Fruit fly (Drosophila melanogaster) whole organism, embryonic: Measurements from ENCODE around the gene CG11842.

Experiments used
- Awh ChIP-seq: fragments of 200-800 bp; sonication (Bioruptor generic); IDR thresholded peaks from 2 replicates; pipeline ENCODE4, ENCODE4 v1.3.6; 2022; ENCODE audit warnings: missing biosample characterization, missing genetic modification characterization
- Bgb ChIP-seq: fragments of 200-800 bp; sonication (Bioruptor generic); IDR thresholded peaks from 2 replicates; pipeline ENCODE4 v1.3.6; 2022; ENCODE audit warnings: missing biosample characterization, missing genetic modification characterization; ENCODE audit not compliant: partially characterized antibody
- CG11093 ChIP-seq: fragments of 200-800 bp; sonication (Bioruptor generic); IDR thresholded peaks from 3 replicates; pipeline ENCODE4 v1.3.6; 2022; ENCODE audit warnings: missing biosample characterization, missing genetic modification characterization
- CG11398 ChIP-seq: fragments of 200-800 bp; sonication (Bioruptor generic); optimal IDR thresholded peaks from 2 replicates; lab custom pipeline; 2016; ENCODE audit warnings: missing biosample characterization, missing genetic modification characterization
- CG15601 ChIP-seq: fragments of 200-800 bp; sonication (Bioruptor generic); optimal IDR thresholded peaks from 3 replicates; lab custom pipeline; 2019; ENCODE audit warnings: missing biosample characterization, mild to moderate bottlenecking, missing genetic modification characterization, moderate library complexity
- CG17328 ChIP-seq: fragments of 200-800 bp; sonication (Bioruptor generic); IDR thresholded peaks from 2 replicates; pipeline ENCODE4 v1.3.6; 2022; ENCODE audit warnings: missing biosample characterization, missing genetic modification characterization
- CG17568 ChIP-seq: fragments of 200-800 bp; sonication (Bioruptor generic); optimal IDR thresholded peaks from 2 replicates; lab custom pipeline; 2018; ENCODE audit warnings: missing biosample characterization, mild to moderate bottlenecking, missing genetic modification characterization, moderate library complexity
- CG18262 ChIP-seq: fragments of 200-800 bp; optimal IDR thresholded peaks from 3 replicates; lab custom pipeline; 2019; ENCODE audit warnings: missing biosample characterization, mild to moderate bottlenecking, missing genetic modification characterization, moderate library complexity
- CG30403 ChIP-seq: fragments of 200-800 bp; sonication (Bioruptor generic); optimal IDR thresholded peaks from 3 replicates; lab custom pipeline; 2016; ENCODE audit warnings: missing biosample characterization, missing genetic modification characterization
- CG32767 ChIP-seq: fragments of 200-800 bp; sonication (Bioruptor generic); IDR thresholded peaks from 2 replicates; pipeline ENCODE4 v1.3.6; 2022; ENCODE audit warnings: missing biosample characterization, missing genetic modification characterization
- CG3281 ChIP-seq: fragments of 200-800 bp; sonication (Bioruptor generic); optimal IDR thresholded peaks from 3 replicates; lab custom pipeline; 2017; ENCODE audit warnings: missing biosample characterization, mild to moderate bottlenecking, missing genetic modification characterization
- CG3847 ChIP-seq: fragments of 200-800 bp; sonication (Bioruptor generic); IDR thresholded peaks from 2 replicates; pipeline ENCODE4 v1.3.6; 2022; ENCODE audit warnings: missing biosample characterization, missing genetic modification characterization
- CG6254 ChIP-seq: fragments of 200-800 bp; sonication (Bioruptor generic); optimal IDR thresholded peaks from 3 replicates; lab custom pipeline; 2017; ENCODE audit warnings: mild to moderate bottlenecking, missing biosample characterization, missing genetic modification reagents, missing genetic modification characterization
- CG6654 ChIP-seq: fragments of 200-800 bp; sonication (Bioruptor generic); optimal IDR thresholded peaks from 2 replicates; lab custom pipeline; 2017; ENCODE audit warnings: missing biosample characterization, mild to moderate bottlenecking, missing genetic modification characterization
- CG6854 ChIP-seq: fragments of 200-800 bp; sonication (Bioruptor generic); optimal IDR thresholded peaks from 3 replicates; lab custom pipeline; 2017; ENCODE audit warnings: missing biosample characterization, mild to moderate bottlenecking, missing genetic modification characterization
- CG8388 ChIP-seq: fragments of 200-800 bp; sonication (Bioruptor generic); optimal IDR thresholded peaks from 2 replicates; lab custom pipeline; 2019; ENCODE audit warnings: missing biosample characterization, mild to moderate bottlenecking, missing genetic modification characterization, moderate library complexity
- CkIIα-i1 ChIP-seq: fragments of 200-800 bp; sonication (Bioruptor generic); IDR thresholded peaks from 2 replicates; pipeline ENCODE4 v1.3.6; 2022; ENCODE audit warnings: missing biosample characterization, missing genetic modification characterization
- CrebB ChIP-seq: fragments of 200-800 bp; sonication (Bioruptor generic); optimal IDR thresholded peaks from 3 replicates; lab custom pipeline; 2018; ENCODE audit warnings: missing biosample characterization, mild to moderate bottlenecking, missing genetic modification characterization
- D ChIP-seq, 2 experiments: fragments of 200-800 bp in 1 of 2; fragments of >200 bp in 1 of 2; sonication (Bioruptor generic) in 1 of 2; optimal IDR thresholded peaks; 2 replicates in 1 of 2; 3 replicates in 1 of 2; lab custom pipeline; 2017; ENCODE audit warnings: mild to moderate bottlenecking in 1 of 2, missing biosample characterization in 1 of 2, missing genetic modification characterization in 1 of 2, missing genetic modification reagents in 1 of 2
- Dad ChIP-seq: fragments of 200-800 bp; sonication (Bioruptor generic); optimal IDR thresholded peaks from 3 replicates; lab custom pipeline; 2016; ENCODE audit warnings: missing biosample characterization, missing genetic modification characterization
- Dip3 ChIP-seq: fragments of 200-800 bp; sonication (Bioruptor generic); optimal IDR thresholded peaks from 3 replicates; lab custom pipeline; 2016; ENCODE audit warnings: missing biosample characterization, missing genetic modification characterization
- E2f1 ChIP-seq: fragments of 200-800 bp; sonication (Bioruptor generic); IDR thresholded peaks from 2 replicates; pipeline ENCODE4 v1.3.6; 2022; ENCODE audit warnings: missing biosample characterization, missing genetic modification characterization
- E2f2 ChIP-seq: fragments of 200-800 bp; sonication (Bioruptor generic); IDR thresholded peaks from 2 replicates; pipeline ENCODE4 v1.3.6; 2022; ENCODE audit warnings: missing biosample characterization, missing genetic modification characterization
- Ets65A ChIP-seq: fragments of 200-800 bp; sonication (Bioruptor generic); peaks from one replicate; lab custom pipeline; 2016; ENCODE audit warnings: missing biosample characterization, missing genetic modification characterization
- Fer2 ChIP-seq: fragments of 200-800 bp; sonication (Bioruptor generic); optimal IDR thresholded peaks from 2 replicates; lab custom pipeline; 2018; ENCODE audit warnings: missing biosample characterization, mild to moderate bottlenecking, missing genetic modification characterization, moderate library complexity
- Gsc ChIP-seq: fragments of 200-800 bp; sonication (Bioruptor generic); IDR thresholded peaks from 2 replicates; pipeline ENCODE4 v1.3.6; 2022; ENCODE audit warnings: missing biosample characterization, missing genetic modification characterization
- Kr ChIP-seq: fragments of 200-800 bp; sonication (Bioruptor generic); optimal IDR thresholded peaks from 2 replicates; lab custom pipeline; 2017; ENCODE audit warnings: missing biosample characterization, mild to moderate bottlenecking, missing genetic modification characterization
- MBD-R2 ChIP-seq: fragments of 200-800 bp; sonication (Bioruptor generic); IDR thresholded peaks from 2 replicates; pipeline ENCODE4 v1.3.6; 2022; ENCODE audit warnings: missing biosample characterization, missing genetic modification characterization
- NC2β ChIP-seq: fragments of 200-800 bp; sonication (Bioruptor generic); optimal IDR thresholded peaks from 2 replicates; lab custom pipeline; 2016; ENCODE audit warnings: missing biosample characterization, missing genetic modification characterization
- Nf-YA ChIP-seq: fragments of 200-800 bp; sonication (Bioruptor generic); IDR thresholded peaks from 2 replicates; pipeline ENCODE4 v1.3.6; 2022; ENCODE audit warnings: missing biosample characterization, missing genetic modification characterization
- TFAM ChIP-seq: fragments of 200-800 bp; sonication (Bioruptor generic); optimal IDR thresholded peaks from 2 replicates; lab custom pipeline; 2017; ENCODE audit warnings: missing biosample characterization, missing genetic modification characterization, inconsistent platforms
- Xbp1 ChIP-seq: fragments of 200-800 bp; sonication (Bioruptor generic); optimal IDR thresholded peaks from 3 replicates; lab custom pipeline; 2016; ENCODE audit warnings: missing biosample characterization, mild to moderate bottlenecking, missing genetic modification characterization
- bowl ChIP-seq: fragments of 200-800 bp; sonication (Bioruptor generic); IDR thresholded peaks from 2 replicates; pipeline ENCODE4 v1.3.6; 2022; ENCODE audit warnings: missing biosample characterization, missing genetic modification characterization
- caup ChIP-seq: fragments of 200-800 bp; sonication (Bioruptor generic); optimal IDR thresholded peaks from 3 replicates; lab custom pipeline; 2017; ENCODE audit warnings: missing biosample characterization, mild to moderate bottlenecking, missing genetic modification characterization, moderate library complexity; ENCODE audit not compliant: severe bottlenecking
- dimm ChIP-seq: fragments of 200-800 bp; sonication (Bioruptor generic); IDR thresholded peaks from 2 replicates; pipeline ENCODE4 v1.3.6; 2022; ENCODE audit warnings: missing biosample characterization, missing genetic modification characterization
- ems ChIP-seq: fragments of 200-800 bp; sonication (Bioruptor generic); optimal IDR thresholded peaks from 3 replicates; lab custom pipeline; 2016; ENCODE audit warnings: missing biosample characterization, missing genetic modification characterization
- esg ChIP-seq: fragments of 200-800 bp; sonication (Bioruptor generic); conservative IDR thresholded peaks from 2 replicates; pipeline ENCODE4 v1.3.6; 2022; ENCODE audit warnings: missing biosample characterization, missing genetic modification characterization
- fd102C ChIP-seq: fragments of 200-800 bp; sonication (Bioruptor generic); optimal IDR thresholded peaks from 2 replicates; lab custom pipeline; 2018; ENCODE audit warnings: missing biosample characterization, mild to moderate bottlenecking, missing genetic modification characterization, moderate library complexity
- gfzf ChIP-seq: fragments of 200-800 bp; sonication (Bioruptor generic); optimal IDR thresholded peaks from 2 replicates; lab custom pipeline; 2016; ENCODE audit warnings: missing biosample characterization, mild to moderate bottlenecking, missing genetic modification characterization, moderate library complexity
- ind ChIP-seq: fragments of 200-800 bp; sonication (Bioruptor generic); optimal IDR thresholded peaks from 3 replicates; lab custom pipeline; 2016; ENCODE audit warnings: missing biosample characterization, missing genetic modification characterization
- kay ChIP-seq: fragments of 200-800 bp; sonication (Bioruptor generic); optimal IDR thresholded peaks from 2 replicates; lab custom pipeline; 2016; ENCODE audit warnings: missing biosample characterization, missing genetic modification characterization
- lilli ChIP-seq: fragments of 200-800 bp; sonication (Bioruptor generic); optimal IDR thresholded peaks from 3 replicates; lab custom pipeline; 2016; ENCODE audit warnings: missing biosample characterization, missing genetic modification characterization
- lov ChIP-seq, 2 experiments: fragments of 200-800 bp in 1 of 2; fragments of >200 bp in 1 of 2; sonication (Bioruptor generic) in 1 of 2; IDR thresholded peaks in 1 of 2; optimal IDR thresholded peaks in 1 of 2; 2 replicates in 1 of 2; 3 replicates in 1 of 2; pipeline versions ENCODE4 v1.3.6 to Lab custom; 2017 to 2022; ENCODE audit warnings: missing biosample characterization in 1 of 2, missing genetic modification characterization in 1 of 2
- maf-S ChIP-seq: fragments of 200-800 bp; sonication (Bioruptor generic); optimal IDR thresholded peaks from 2 replicates; lab custom pipeline; 2016; ENCODE audit warnings: missing biosample characterization, missing genetic modification characterization
- nau ChIP-seq: fragments of 200-800 bp; sonication (Bioruptor generic); optimal IDR thresholded peaks from 3 replicates; lab custom pipeline; 2017; ENCODE audit warnings: missing biosample characterization, mild to moderate bottlenecking, missing genetic modification characterization, missing genetic modification reagents
- sc ChIP-seq, 3 experiments: fragments of >200 bp in 2 of 3; fragments of 200-800 bp in 1 of 3; sonication (Bioruptor generic) in 1 of 3; optimal IDR thresholded peaks; 2 replicates in 2 of 3; 3 replicates in 1 of 3; lab custom pipeline; 2017; ENCODE audit warnings: mild to moderate bottlenecking in 1 of 3, missing biosample characterization in 1 of 3, missing genetic modification characterization in 1 of 3, missing genetic modification reagents in 1 of 3
- sens ChIP-seq: fragments of 200-800 bp; sonication (Bioruptor generic); peaks from one replicate; lab custom pipeline; 2016; ENCODE audit warnings: missing biosample characterization, missing genetic modification characterization
- tna ChIP-seq: fragments of 200-800 bp; sonication (Bioruptor generic); IDR thresholded peaks from 2 replicates; pipeline ENCODE4 v1.3.6; 2022; ENCODE audit warnings: missing biosample characterization, missing genetic modification characterization; ENCODE audit not compliant: partially characterized antibody
- vvl ChIP-seq: fragments of 200-800 bp; sonication (Bioruptor generic); IDR thresholded peaks from 2 replicates; pipeline ENCODE4 v1.3.6; 2022; ENCODE audit warnings: missing biosample characterization, missing genetic modification characterization

CG11842 gene

DNA sequence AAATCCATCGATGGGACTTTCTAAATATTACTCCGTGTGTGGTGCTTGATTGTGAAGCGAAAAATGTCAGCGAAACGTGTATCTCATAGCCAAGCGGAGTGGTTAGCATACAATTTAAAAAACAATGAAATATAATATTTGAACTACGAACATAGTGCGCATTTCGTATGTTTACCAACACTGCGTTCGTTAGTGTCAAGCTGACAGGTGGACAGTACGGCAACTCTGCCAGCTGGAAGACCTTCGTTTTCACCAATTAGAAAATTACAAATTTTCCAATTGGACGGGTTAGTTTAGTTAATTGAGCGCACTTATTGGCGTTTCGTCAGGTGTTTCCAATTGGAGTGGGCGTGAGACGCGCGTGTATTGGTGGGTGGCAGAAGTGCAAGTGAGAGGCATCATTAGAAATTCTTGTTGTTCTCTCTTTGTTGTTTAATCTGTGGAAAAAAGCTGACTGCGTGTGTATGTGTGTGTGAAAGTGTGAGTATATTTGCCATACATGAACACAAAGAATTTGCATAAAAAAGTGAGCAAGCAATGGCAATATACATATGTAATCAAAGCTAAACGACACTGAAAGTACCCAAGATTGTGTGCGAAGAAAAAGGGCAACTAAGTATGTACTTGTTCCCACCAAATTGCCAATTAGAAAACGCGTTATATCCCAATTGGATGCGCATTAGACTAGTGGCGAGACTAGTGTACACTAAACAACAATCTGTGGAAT is 12.6 kb upstream of the CG11842 start (continued):
- peak; percentile 65 for TF ChIP-seq lilli
- TF ChIP-seq CG11398 = no peak
- peak; percentile 40; the same call in 1 of the 2 replicates for TF ChIP-seq Bgb (GFP tag; lab: Robert Waterston, UW)
- no peak for TF ChIP-seq CG6854
- no peak for TF ChIP-seq CG6654 (GFP tag; lab: Kevin White, UChicago)
- TF ChIP-seq CG30403 (GFP tag; lab: Kevin White, UChicago) = peak; percentile 16
- TF ChIP-seq sc (optimal IDR thresholded peaks at IDR 0.05; lab: Kevin White, UChicago) = no peak
- TF ChIP-seq sc (GFP tag; optimal IDR thresholded peaks at IDR 0.05; lab: Kevin White, UChicago) = no peak
- TF ChIP-seq Dad = peak; percentile 55
- TF ChIP-seq tna (GFP tag; lab: Robert Waterston, UW) = no peak
- no peak for TF ChIP-seq Nf-YA (GFP tag; lab: Robert Waterston, UW)
- peak; percentile 51 for TF ChIP-seq Xbp1 (GFP tag; lab: Kevin White, UChicago)
- TF ChIP-seq E2f1 (GFP tag; lab: Robert Waterston, UW) = 0 out of 2 replicates have a peak, but pooled peaks have one; percentile 25
- TF ChIP-seq ind (GFP tag; lab: Kevin White, UChicago) = peak; percentile 39
- TF ChIP-seq MBD-R2 (GFP tag; lab: Robert Waterston, UW) = peak; percentile 36
- no peak for TF ChIP-seq Gsc (GFP tag; lab: Robert Waterston, UW)
- TF ChIP-seq fd102C (GFP tag; lab: Kevin White, UChicago) = no peak
- TF ChIP-seq esg = no peak
- no peak for TF ChIP-seq CG17568
- TF ChIP-seq TFAM (GFP tag; lab: Kevin White, UChicago) = no peak
- TF ChIP-seq CG15601 (tag; lab: Kevin White, UChicago) = no peak
- peak; percentile 25 for TF ChIP-seq CG8388 (GFP tag; lab: Kevin White, UChicago)
- no peak for TF ChIP-seq CG11093 (GFP tag; lab: Robert Waterston, UW)
- TF ChIP-seq CG6254 = no peak
- TF ChIP-seq bowl (GFP tag; lab: Robert Waterston, UW) = no peak
- TF ChIP-seq nau (GFP tag; lab: Kevin White, UChicago) = no peak
- TF ChIP-seq CG18262 (tag; lab: Kevin White, UChicago) = no peak
- TF ChIP-seq gfzf (GFP tag; lab: Kevin White, UChicago) = no peak
- peak; percentile 92 for TF ChIP-seq sens (GFP tag; lab: Kevin White, UChicago)
- peak; percentile 24 for TF ChIP-seq NC2β (GFP tag; lab: Kevin White, UChicago)
- peak; percentile 15 for TF ChIP-seq Ets65A (GFP tag; lab: Kevin White, UChicago)
- TF ChIP-seq CkIIα-i1 = no peak
- peak; percentile 61 for TF ChIP-seq Dip3 (GFP tag; lab: Kevin White, UChicago)
- peak; percentile 69 for TF ChIP-seq CG3847
- TF ChIP-seq ems = peak; percentile 55
- TF ChIP-seq D (optimal IDR thresholded peaks at IDR 0.05; lab: Kevin White, UChicago) = no peak
- no peak for TF ChIP-seq D (GFP tag; optimal IDR thresholded peaks at IDR 0.05; lab: Kevin White, UChicago)
- peak; percentile 18; the same call in 1 of the 2 replicates for TF ChIP-seq CG32767 (GFP tag; lab: Robert Waterston, UW)
- no peak for TF ChIP-seq lov (optimal IDR thresholded peaks at IDR 0.05; lab: Kevin White, UChicago)
- TF ChIP-seq lov (GFP tag; IDR thresholded peaks at IDR 0.05; lab: Robert Waterston, UW) = no peak
- TF ChIP-seq CrebB (tag; lab: Kevin White, UChicago) = no peak
- peak; percentile 57 for TF ChIP-seq vvl
- no peak for TF ChIP-seq dimm (GFP tag; lab: Robert Waterston, UW)
- TF ChIP-seq CG17328 (GFP tag; lab: Robert Waterston, UW) = no peak
- TF ChIP-seq CG3281 = no peak
- TF ChIP-seq Fer2 (tag; lab: Kevin White, UChicago) = no peak
- no peak for TF ChIP-seq Awh (GFP tag; lab: Robert Waterston, UW)
- TF ChIP-seq kay (GFP tag; lab: Kevin White, UChicago) = no peak
- no peak for TF ChIP-seq Kr (GFP tag; lab: Kevin White, UChicago)
- peak; percentile 18 for TF ChIP-seq caup
- no peak for TF ChIP-seq maf-S (GFP tag; lab: Kevin White, UChicago)
- peak; percentile 74 for TF ChIP-seq E2f2 (GFP tag; lab: Robert Waterston, UW)
